Fruit fly (Drosophila melanogaster): ENCODE results near the gene Root.

Root gene

dm6 chr3R:24105312-24105902 lies 7.7 kb upstream of the Root start, which contains the start of gene Syx1A (continued):
- TF ChIP-seq CG10631 (GFP tag; optimal IDR thresholded peaks at IDR 0.05) (no peak), Ets21C (GFP tag; optimal IDR thresholded peaks at IDR 0.05) (no peak), OdsH (GFP tag; optimal IDR thresholded peaks at IDR 0.05) (no peak), Sox15 (GFP tag; optimal IDR thresholded peaks at IDR 0.05) (no peak), CG9139 (GFP tag; optimal IDR thresholded peaks at IDR 0.05) (no peak), fd59A (GFP tag; optimal IDR thresholded peaks at IDR 0.05) (no peak), Hr39 (GFP tag; optimal IDR thresholded peaks at IDR 0.05) (no peak), Lpt (GFP tag; optimal IDR thresholded peaks at IDR 0.05) (no peak), CG3919 (GFP tag; optimal IDR thresholded peaks at IDR 0.05) (peak; percentile 27), CG32006 (GFP tag; optimal IDR thresholded peaks at IDR 0.05) (peak; percentile 12), CG7368 (GFP tag; optimal IDR thresholded peaks at IDR 0.05) (no peak), fd85E (GFP tag; optimal IDR thresholded peaks at IDR 0.05) (peak; percentile 35), topi (GFP tag; optimal IDR thresholded peaks at IDR 0.05) (peak; percentile 27)

dm6 chr3R:24106059-24106631 lies 6.9 kb upstream of the Root start:
- TF ChIP-seq CG6792 (GFP tag; optimal IDR thresholded peaks at IDR 0.05) (peak; percentile 72), fd85E (GFP tag; optimal IDR thresholded peaks at IDR 0.05) (peak; percentile 21), dac (GFP tag; optimal IDR thresholded peaks at IDR 0.05) (no peak), svp (GFP tag) (peak; percentile 77), Sox14 (GFP tag; optimal IDR thresholded peaks at IDR 0.05) (peak; percentile 61), CG11762 (GFP tag; optimal IDR thresholded peaks at IDR 0.05; ENCODE audit: insufficient read depth) (peak; percentile 59), spab (GFP tag; optimal IDR thresholded peaks at IDR 0.05) (no peak), Eip93F (GFP tag; optimal IDR thresholded peaks at IDR 0.05) (peak; percentile 80), dsx (GFP tag; optimal IDR thresholded peaks at IDR 0.05; ENCODE audit: poor library complexity, severe bottlenecking) (no peak), Smox (GFP tag; optimal IDR thresholded peaks at IDR 0.05) (peak; percentile 67), CG3032 (tag; optimal IDR thresholded peaks at IDR 0.05) (peak; percentile 31), Met (GFP tag; optimal IDR thresholded peaks at IDR 0.05) (peak; percentile 76), lz (GFP tag; optimal IDR thresholded peaks at IDR 0.05) (peak; percentile 47), CG10669 (GFP tag; optimal IDR thresholded peaks at IDR 0.05) (peak; percentile 35), CG6163 (GFP tag; IDR thresholded peaks at IDR 0.05) (no peak), CG3919 (GFP tag; optimal IDR thresholded peaks at IDR 0.05) (peak; percentile 77), esn (GFP tag; optimal IDR thresholded peaks at IDR 0.05) (peak; percentile 81), Sox102F (GFP tag; optimal IDR thresholded peaks at IDR 0.05) (peak; percentile 82), Lpt (GFP tag; optimal IDR thresholded peaks at IDR 0.05) (peak; percentile 8), Eip78C (GFP tag) (peak; percentile 92), eg (GFP tag; IDR thresholded peaks at IDR 0.05) (no peak), CG16779 (tag; optimal IDR thresholded peaks at IDR 0.05) (peak; percentile 41), CG31627 (GFP tag; optimal IDR thresholded peaks at IDR 0.05) (peak; percentile 43), CG34406 (GFP tag; optimal IDR thresholded peaks at IDR 0.05) (peak; percentile 49), CG11294 (GFP tag; IDR thresholded peaks at IDR 0.05) (no peak), CG10631 (GFP tag; optimal IDR thresholded peaks at IDR 0.05) (peak; percentile 57), Gug (GFP tag; IDR thresholded peaks at IDR 0.05) (no peak), acj6 (GFP tag; optimal IDR thresholded peaks at IDR 0.05) (peak; percentile 68), salr (GFP tag; optimal IDR thresholded peaks at IDR 0.05) (peak in 1 of 2 experiments; percentile 42), vri (GFP tag; optimal IDR thresholded peaks at IDR 0.05) (peak; percentile 95), pdm3 (GFP tag; optimal IDR thresholded peaks at IDR 0.05) (peak; percentile 78), CG15336 (GFP tag; IDR thresholded peaks at IDR 0.05) (no peak), CG8632 (GFP tag; optimal IDR thresholded peaks at IDR 0.05) (peak; percentile 39), Ets96B (tag; optimal IDR thresholded peaks at IDR 0.05) (peak; percentile 25), topi (GFP tag; optimal IDR thresholded peaks at IDR 0.05) (peak; percentile 75), CG32006 (GFP tag; optimal IDR thresholded peaks at IDR 0.05) (peak; percentile 27), Hr4 (GFP tag; optimal IDR thresholded peaks at IDR 0.05) (peak; percentile 78), Hr38 (GFP tag; optimal IDR thresholded peaks at IDR 0.05) (no peak), CG6276 (GFP tag; optimal IDR thresholded peaks at IDR 0.05) (no peak), CG6854 (GFP tag; optimal IDR thresholded peaks at IDR 0.05) (peak; percentile 41), net (GFP tag; optimal IDR thresholded peaks at IDR 0.05) (peak; percentile 70), CG7368 (GFP tag; optimal IDR thresholded peaks at IDR 0.05) (peak; percentile 49), CG8119 (GFP tag; IDR thresholded peaks at IDR 0.05) (no peak)

Measured in whole organism, prepupa.